Fruit fly (Drosophila melanogaster) whole organism, embryonic: ENCODE measurements around the gene CG5835.

Source experiments
- Abd-B ChIP-seq: fragments of 200-800 bp; sonication (Bioruptor generic); optimal IDR thresholded peaks from 2 replicates; lab custom pipeline; 2018; ENCODE audit warnings: missing biosample characterization, mild to moderate bottlenecking, missing genetic modification characterization, moderate library complexity
- Atf3 ChIP-seq: fragments of 200-800 bp; sonication (Bioruptor generic); optimal IDR thresholded peaks from 3 replicates; lab custom pipeline; 2016; ENCODE audit warnings: missing biosample characterization, missing genetic modification characterization
- Bdp1 ChIP-seq: fragments of 200-800 bp; sonication (Bioruptor generic); optimal IDR thresholded peaks from 3 replicates; lab custom pipeline; 2016; ENCODE audit warnings: missing biosample characterization, missing genetic modification characterization
- BtbVII ChIP-seq: fragments of 200-800 bp; sonication (Bioruptor generic); optimal IDR thresholded peaks from 3 replicates; lab custom pipeline; 2017; ENCODE audit warnings: missing biosample characterization, mild to moderate bottlenecking, missing genetic modification characterization
- CG11560 ChIP-seq: fragments of 200-800 bp; sonication (Bioruptor generic); IDR thresholded peaks from 3 replicates; pipeline ENCODE4 v1.3.6; 2022; ENCODE audit warnings: missing biosample characterization, missing genetic modification characterization
- CG14667 ChIP-seq: fragments of 200-800 bp; sonication (Bioruptor generic); IDR thresholded peaks from 2 replicates; pipeline ENCODE4 v1.3.6; 2022; ENCODE audit warnings: missing biosample characterization, missing genetic modification characterization
- CG15269 ChIP-seq: fragments of 200-800 bp; sonication (Bioruptor generic); optimal IDR thresholded peaks from 2 replicates; lab custom pipeline; 2018; ENCODE audit warnings: missing biosample characterization, mild to moderate bottlenecking, missing genetic modification characterization, moderate library complexity
- CG16863 ChIP-seq: fragments of 200-800 bp; sonication (Bioruptor generic); optimal IDR thresholded peaks from 3 replicates; lab custom pipeline; 2016; ENCODE audit warnings: missing biosample characterization, missing genetic modification characterization
- CG17385 ChIP-seq: fragments of 200-800 bp; sonication (Bioruptor generic); optimal IDR thresholded peaks from 3 replicates; lab custom pipeline; 2018; ENCODE audit warnings: missing biosample characterization, mild to moderate bottlenecking, missing genetic modification characterization
- CG3281 ChIP-seq: fragments of 200-800 bp; sonication (Bioruptor generic); optimal IDR thresholded peaks from 3 replicates; lab custom pipeline; 2017; ENCODE audit warnings: missing biosample characterization, mild to moderate bottlenecking, missing genetic modification characterization
- CG6689 ChIP-seq: fragments of 200-800 bp; sonication (Bioruptor generic); IDR thresholded peaks from 2 replicates; pipeline ENCODE4 v1.3.6; 2022; ENCODE audit warnings: missing biosample characterization, missing genetic modification characterization
- CG6791 ChIP-seq: fragments of 200-800 bp; sonication (Bioruptor generic); IDR thresholded peaks from 3 replicates; pipeline ENCODE4 v1.3.6; 2022; ENCODE audit warnings: missing biosample characterization, missing genetic modification characterization; ENCODE audit not compliant: partially characterized antibody
- CG7987 ChIP-seq: fragments of 200-800 bp; sonication (Bioruptor generic); optimal IDR thresholded peaks from 2 replicates; lab custom pipeline; 2018; ENCODE audit warnings: missing biosample characterization, mild to moderate bottlenecking, missing genetic modification characterization, moderate library complexity
- CG8478 ChIP-seq: fragments of >200 bp; optimal IDR thresholded peaks from 2 replicates; lab custom pipeline; 2018
- CkIIα-i1 ChIP-seq: fragments of 200-800 bp; sonication (Bioruptor generic); IDR thresholded peaks from 2 replicates; pipeline ENCODE4 v1.3.6; 2022; ENCODE audit warnings: missing biosample characterization, missing genetic modification characterization
- D ChIP-seq, 2 experiments: fragments of 200-800 bp in 1 of 2; fragments of >200 bp in 1 of 2; sonication (Bioruptor generic) in 1 of 2; optimal IDR thresholded peaks; 2 replicates in 1 of 2; 3 replicates in 1 of 2; lab custom pipeline; 2017; ENCODE audit warnings: mild to moderate bottlenecking in 1 of 2, missing biosample characterization in 1 of 2, missing genetic modification characterization in 1 of 2, missing genetic modification reagents in 1 of 2
- D19B ChIP-seq: fragments of 200-800 bp; sonication (Bioruptor generic); optimal IDR thresholded peaks from 2 replicates; lab custom pipeline; 2017; ENCODE audit warnings: missing biosample characterization, mild to moderate bottlenecking, missing genetic modification characterization
- HLH3B ChIP-seq: fragments of 200-800 bp; sonication (Bioruptor generic); IDR thresholded peaks from 2 replicates; pipeline ENCODE4 v1.3.6; 2022; ENCODE audit warnings: missing biosample characterization, missing genetic modification characterization
- HLHmδ ChIP-seq: fragments of 200-800 bp; sonication (Bioruptor generic); optimal IDR thresholded peaks from 2 replicates; lab custom pipeline; 2018; ENCODE audit warnings: missing biosample characterization, mild to moderate bottlenecking, missing genetic modification characterization, moderate library complexity
- Hey ChIP-seq: fragments of 200-800 bp; sonication (Bioruptor generic); optimal IDR thresholded peaks from 3 replicates; lab custom pipeline; 2018; ENCODE audit warnings: missing biosample characterization, mild to moderate bottlenecking, missing genetic modification characterization
- Max ChIP-seq: fragments of 200-800 bp; sonication (Bioruptor generic); optimal IDR thresholded peaks from 2 replicates; lab custom pipeline; 2016; ENCODE audit warnings: missing biosample characterization, mild to moderate bottlenecking, missing genetic modification characterization
- Mes4 ChIP-seq: fragments of 200-800 bp; sonication (Bioruptor generic); optimal IDR thresholded peaks from 2 replicates; lab custom pipeline; 2016; ENCODE audit warnings: missing biosample characterization, missing genetic modification characterization
- Nf-YA ChIP-seq: fragments of 200-800 bp; sonication (Bioruptor generic); IDR thresholded peaks from 2 replicates; pipeline ENCODE4 v1.3.6; 2022; ENCODE audit warnings: missing biosample characterization, missing genetic modification characterization
- Oaz ChIP-seq: fragments of 200-800 bp; sonication (Bioruptor generic); IDR thresholded peaks from 2 replicates; pipeline ENCODE4 v1.3.6; 2022; ENCODE audit warnings: missing biosample characterization, missing genetic modification characterization
- Ravus ChIP-seq: fragments of 200-800 bp; sonication (Bioruptor generic); IDR thresholded peaks from 2 replicates; pipeline ENCODE4 v1.3.6; 2022; ENCODE audit warnings: missing biosample characterization, missing genetic modification characterization
- Rfx ChIP-seq: fragments of 200-800 bp; sonication (Bioruptor generic); IDR thresholded peaks from 2 replicates; pipeline ENCODE4 v1.3.6; 2022; ENCODE audit warnings: missing biosample characterization, missing genetic modification characterization
- Sin3A ChIP-seq: fragments of >200 bp; optimal IDR thresholded peaks from 2 replicates; lab custom pipeline; 2018
- Sox100B ChIP-seq: fragments of 200-800 bp; sonication (Bioruptor generic); optimal IDR thresholded peaks from 3 replicates; lab custom pipeline; 2018; ENCODE audit warnings: missing biosample characterization, mild to moderate bottlenecking, missing genetic modification characterization
- Stat92E ChIP-seq, 3 experiments: fragments of >200 bp in 2 of 3; fragments of 200-800 bp in 1 of 3; sonication (Bioruptor generic) in 1 of 3; optimal IDR thresholded peaks; 2 replicates each; lab custom pipeline; 2017 to 2019; ENCODE audit warnings: missing biosample characterization in 3 of 3, missing genetic modification characterization in 3 of 3, mild to moderate bottlenecking in 1 of 3, moderate library complexity in 1 of 3
- amos ChIP-seq: fragments of 200-800 bp; sonication (Bioruptor generic); IDR thresholded peaks from 2 replicates; pipeline ENCODE4 v1.3.6; 2022; ENCODE audit warnings: missing biosample characterization, missing genetic modification characterization; ENCODE audit not compliant: partially characterized antibody
- bcd ChIP-seq: fragments of 200-800 bp; sonication (Bioruptor generic); optimal IDR thresholded peaks from 2 replicates; lab custom pipeline; 2017; ENCODE audit warnings: missing biosample characterization, mild to moderate bottlenecking, missing genetic modification characterization
- bigmax ChIP-seq: fragments of 200-800 bp; sonication (Bioruptor generic); optimal IDR thresholded peaks from 2 replicates; lab custom pipeline; 2018; ENCODE audit warnings: missing biosample characterization, mild to moderate bottlenecking, missing genetic modification characterization
- corto ChIP-seq: fragments of 200-800 bp; sonication (Bioruptor generic); optimal IDR thresholded peaks from 2 replicates; lab custom pipeline; 2016; ENCODE audit warnings: missing biosample characterization, mild to moderate bottlenecking, missing genetic modification characterization, moderate library complexity
- dan ChIP-seq: fragments of 200-800 bp; sonication (Bioruptor generic); IDR thresholded peaks from 2 replicates; pipeline ENCODE4 v1.3.6; 2022; ENCODE audit warnings: missing biosample characterization, missing genetic modification characterization
- gcm ChIP-seq: fragments of 200-800 bp; sonication (Bioruptor generic); optimal IDR thresholded peaks from 2 replicates; lab custom pipeline; 2019; ENCODE audit warnings: missing biosample characterization, mild to moderate bottlenecking, missing genetic modification characterization, moderate library complexity
- hb ChIP-seq: fragments of 200-800 bp; sonication (Bioruptor generic); IDR thresholded peaks from 3 replicates; pipeline ENCODE4 v1.3.6; 2022; ENCODE audit warnings: missing biosample characterization, missing genetic modification characterization; ENCODE audit not compliant: partially characterized antibody
- hbn ChIP-seq: fragments of 200-800 bp; sonication (Bioruptor generic); IDR thresholded peaks from 2 replicates; pipeline ENCODE4 v1.3.6; 2022; ENCODE audit warnings: missing biosample characterization, missing genetic modification characterization; ENCODE audit not compliant: partially characterized antibody
- nerfin-2 ChIP-seq: fragments of 200-800 bp; sonication (Bioruptor generic); IDR thresholded peaks from 2 replicates; pipeline ENCODE4 v1.3.6; 2022; ENCODE audit warnings: missing biosample characterization, missing genetic modification characterization; ENCODE audit not compliant: partially characterized antibody
- nom ChIP-seq: fragments of 200-800 bp; sonication (Bioruptor generic); optimal IDR thresholded peaks from 2 replicates; lab custom pipeline; 2017; ENCODE audit warnings: missing biosample characterization, missing genetic modification characterization, mild to moderate bottlenecking, moderate library complexity, missing genetic modification reagents
- pros ChIP-seq: fragments of 200-800 bp; sonication (Bioruptor generic); optimal IDR thresholded peaks from 3 replicates; lab custom pipeline; 2019; ENCODE audit warnings: missing biosample characterization, mild to moderate bottlenecking, missing genetic modification characterization, moderate library complexity
- sc ChIP-seq, 3 experiments: fragments of >200 bp in 2 of 3; fragments of 200-800 bp in 1 of 3; sonication (Bioruptor generic) in 1 of 3; optimal IDR thresholded peaks; 2 replicates in 2 of 3; 3 replicates in 1 of 3; lab custom pipeline; 2017; ENCODE audit warnings: mild to moderate bottlenecking in 1 of 3, missing biosample characterization in 1 of 3, missing genetic modification characterization in 1 of 3, missing genetic modification reagents in 1 of 3
- scrt ChIP-seq: fragments of 200-800 bp; sonication (Bioruptor generic); optimal IDR thresholded peaks from 2 replicates; lab custom pipeline; 2018; ENCODE audit warnings: missing biosample characterization, mild to moderate bottlenecking, missing genetic modification characterization, moderate library complexity
- seq ChIP-seq: fragments of 200-800 bp; sonication (Bioruptor generic); IDR thresholded peaks from 2 replicates; pipeline ENCODE4 v1.3.6; 2022; ENCODE audit warnings: missing biosample characterization, missing genetic modification characterization
- slp2 ChIP-seq: fragments of 200-800 bp; sonication (Bioruptor generic); optimal IDR thresholded peaks from 2 replicates; lab custom pipeline; 2016; ENCODE audit warnings: missing biosample characterization, missing genetic modification characterization
- sna ChIP-seq: fragments of 200-800 bp; sonication (Bioruptor generic); IDR thresholded peaks from 2 replicates; pipeline ENCODE4 v1.3.6; 2022; ENCODE audit warnings: missing biosample characterization, missing genetic modification characterization; ENCODE audit not compliant: partially characterized antibody
- ssp ChIP-seq: fragments of 200-800 bp; sonication (Bioruptor generic); IDR thresholded peaks from 2 replicates; pipeline ENCODE4 v1.3.6; 2022; ENCODE audit warnings: missing biosample characterization, missing genetic modification characterization
- sug ChIP-seq: fragments of 200-800 bp; optimal IDR thresholded peaks from 2 replicates; lab custom pipeline; 2019; ENCODE audit warnings: missing biosample characterization, mild to moderate bottlenecking, missing genetic modification characterization, moderate library complexity
- wek ChIP-seq: fragments of 200-800 bp; sonication (Bioruptor generic); optimal IDR thresholded peaks from 3 replicates; lab custom pipeline; 2018; ENCODE audit warnings: missing biosample characterization, mild to moderate bottlenecking, missing genetic modification characterization, moderate library complexity

CG5835 gene

DNA sequence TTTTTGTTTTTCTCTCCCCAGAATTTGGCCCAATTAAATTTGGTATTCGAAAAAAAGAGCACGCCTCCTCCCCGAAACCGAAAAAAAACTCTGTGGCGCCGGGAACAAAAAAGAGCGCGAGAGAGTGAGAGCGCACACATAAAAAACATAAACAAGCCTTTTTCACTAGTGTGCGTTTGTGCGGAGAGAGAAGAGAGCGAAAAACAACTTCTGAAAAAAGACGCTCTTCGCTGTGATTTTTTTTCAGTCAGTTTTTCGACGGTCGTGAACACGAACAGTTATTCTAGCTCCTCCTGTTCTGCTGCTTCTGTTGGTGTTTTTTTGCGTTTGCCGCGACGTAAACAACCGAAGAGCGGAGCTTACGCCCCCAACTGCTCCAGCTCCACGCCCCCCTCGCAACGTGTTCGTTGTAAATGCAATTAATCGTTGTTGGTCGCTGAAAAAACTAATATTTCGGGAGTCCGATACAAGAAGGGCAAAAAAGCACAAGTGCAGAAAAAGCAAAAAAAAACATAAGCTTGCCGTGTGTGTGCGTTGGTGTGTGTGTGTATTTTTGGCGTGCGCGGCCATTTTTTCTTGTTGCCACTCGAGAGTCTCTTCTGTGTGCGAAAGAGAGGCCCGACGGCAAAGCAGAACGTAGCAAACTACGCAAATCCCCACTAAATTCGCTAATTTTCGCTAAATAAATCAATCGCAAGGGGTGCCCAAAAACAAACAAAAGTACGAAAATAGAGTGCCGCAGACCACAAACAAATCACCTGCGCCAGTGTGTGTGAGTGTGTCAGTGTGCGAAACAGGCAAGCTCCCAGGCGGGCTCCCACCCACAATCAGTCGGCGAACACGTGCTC lies 10.7 kb upstream of the CG5835 start, which contains the start of gene sqz (continued):
- no peak for TF ChIP-seq Rfx (GFP tag; lab: Robert Waterston, UW)
- no peak for TF ChIP-seq HLH3B (GFP tag; lab: Robert Waterston, UW)
- TF ChIP-seq CG7987 (GFP tag; lab: Kevin White, UChicago) = peak; percentile 41
- TF ChIP-seq Atf3 (GFP tag; lab: Kevin White, UChicago) = no peak
- TF ChIP-seq ssp (GFP tag; lab: Robert Waterston, UW) = no peak
- TF ChIP-seq sc (optimal IDR thresholded peaks at IDR 0.05; lab: Kevin White, UChicago) = no peak
- TF ChIP-seq sc (GFP tag; optimal IDR thresholded peaks at IDR 0.05; lab: Kevin White, UChicago) = no peak
- no peak for TF ChIP-seq sug (tag; lab: Kevin White, UChicago)
- TF ChIP-seq seq (GFP tag; lab: Robert Waterston, UW) = no peak; the same call in 1 of the 2 replicates
- TF ChIP-seq nerfin-2 (GFP tag; lab: Robert Waterston, UW) = no peak
- TF ChIP-seq CG15269 = no peak
- peak; percentile 49 for TF ChIP-seq CG17385 (GFP tag; lab: Kevin White, UChicago)
- TF ChIP-seq dan = no peak
- TF ChIP-seq pros = peak; percentile 9
- no peak for TF ChIP-seq Abd-B (GFP tag; lab: Kevin White, UChicago)
- TF ChIP-seq sna = peak; percentile 49; the same call in 1 of the 2 replicates
- no peak for TF ChIP-seq Stat92E (GFP tag; optimal IDR thresholded peaks at IDR 0.05; lab: Kevin White, UChicago)
- TF ChIP-seq Mes4 (GFP tag; lab: Kevin White, UChicago) = no peak
- TF ChIP-seq Nf-YA (GFP tag; lab: Robert Waterston, UW) = no peak; the same call in 1 of the 2 replicates
- TF ChIP-seq Sox100B (GFP tag; lab: Kevin White, UChicago) = no peak
- no peak for TF ChIP-seq CkIIα-i1 (GFP tag; lab: Robert Waterston, UW)
- TF ChIP-seq bcd (GFP tag; lab: Kevin White, UChicago) = no peak
- TF ChIP-seq nom (GFP tag; lab: Kevin White, UChicago) = peak; percentile 94
- peak; percentile 45; the same call in 1 of the 2 replicates for TF ChIP-seq hbn
- no peak for TF ChIP-seq bigmax (GFP tag; lab: Kevin White, UChicago)
- TF ChIP-seq scrt (GFP tag; lab: Kevin White, UChicago) = peak; percentile 50
- TF ChIP-seq CG11560 = no peak
- TF ChIP-seq HLHmδ (GFP tag; lab: Kevin White, UChicago) = no peak
- no peak for TF ChIP-seq hb
- no peak for TF ChIP-seq D (optimal IDR thresholded peaks at IDR 0.05; lab: Kevin White, UChicago)
- peak; percentile 4 for TF ChIP-seq D (GFP tag; optimal IDR thresholded peaks at IDR 0.05; lab: Kevin White, UChicago)
- TF ChIP-seq Bdp1 (GFP tag; lab: Kevin White, UChicago) = no peak
- TF ChIP-seq Hey (tag; lab: Kevin White, UChicago) = no peak
- TF ChIP-seq CG6791 (GFP tag; lab: Robert Waterston, UW) = no peak
- peak; percentile 25; the same call in 1 of the 2 replicates for TF ChIP-seq amos (GFP tag; lab: Robert Waterston, UW)
- TF ChIP-seq CG3281 = peak; percentile 36
- no peak for TF ChIP-seq slp2
- TF ChIP-seq Sin3A = no peak
- TF ChIP-seq gcm (GFP tag; lab: Kevin White, UChicago) = no peak
- no peak for TF ChIP-seq CG6689 (GFP tag; lab: Robert Waterston, UW)
- no peak for TF ChIP-seq Ravus
- TF ChIP-seq wek (GFP tag; lab: Kevin White, UChicago) = peak; percentile 2
- TF ChIP-seq D19B = no peak
- peak; percentile 50 for TF ChIP-seq BtbVII (GFP tag; lab: Kevin White, UChicago)
- peak; percentile 79 for TF ChIP-seq corto
- no peak for TF ChIP-seq CG8478 (lab: Kevin White, UChicago)
- no peak for TF ChIP-seq Oaz (GFP tag; lab: Robert Waterston, UW)
- TF ChIP-seq CG14667 (GFP tag; lab: Robert Waterston, UW) = no peak
- TF ChIP-seq CG16863 (GFP tag; lab: Kevin White, UChicago) = no peak
- no peak for TF ChIP-seq Max (GFP tag; lab: Kevin White, UChicago)
